Fruit fly (Drosophila melanogaster) Kc167 (cell line): ENCODE results near the gene brk.

ENCODE experiments used
- Myc ChIP-seq: fragments of >200 bp; optimal IDR thresholded peaks from 2 replicates; lab custom pipeline; 2017; ENCODE audit warnings: missing external identifiers
- Sin3A ChIP-seq: fragments of >200 bp; optimal IDR thresholded peaks from 2 replicates; lab custom pipeline; 2018; ENCODE audit warnings: missing external identifiers
- h ChIP-seq: fragments of >200 bp; optimal IDR thresholded peaks from 3 replicates; lab custom pipeline; 2018; ENCODE audit warnings: missing external identifiers
- insv ChIP-seq: fragments of >200 bp; optimal IDR thresholded peaks from 3 replicates; lab custom pipeline; 2018; ENCODE audit warnings: missing external identifiers
- psq ChIP-seq: fragments of >200 bp; optimal IDR thresholded peaks from 2 replicates; lab custom pipeline; 2017; ENCODE audit warnings: missing external identifiers
- ttk ChIP-seq: sonication (Bioruptor generic); optimal IDR thresholded peaks from 2 replicates; lab custom pipeline; 2017; ENCODE audit warnings: missing external identifiers

Gene brk

DNA sequence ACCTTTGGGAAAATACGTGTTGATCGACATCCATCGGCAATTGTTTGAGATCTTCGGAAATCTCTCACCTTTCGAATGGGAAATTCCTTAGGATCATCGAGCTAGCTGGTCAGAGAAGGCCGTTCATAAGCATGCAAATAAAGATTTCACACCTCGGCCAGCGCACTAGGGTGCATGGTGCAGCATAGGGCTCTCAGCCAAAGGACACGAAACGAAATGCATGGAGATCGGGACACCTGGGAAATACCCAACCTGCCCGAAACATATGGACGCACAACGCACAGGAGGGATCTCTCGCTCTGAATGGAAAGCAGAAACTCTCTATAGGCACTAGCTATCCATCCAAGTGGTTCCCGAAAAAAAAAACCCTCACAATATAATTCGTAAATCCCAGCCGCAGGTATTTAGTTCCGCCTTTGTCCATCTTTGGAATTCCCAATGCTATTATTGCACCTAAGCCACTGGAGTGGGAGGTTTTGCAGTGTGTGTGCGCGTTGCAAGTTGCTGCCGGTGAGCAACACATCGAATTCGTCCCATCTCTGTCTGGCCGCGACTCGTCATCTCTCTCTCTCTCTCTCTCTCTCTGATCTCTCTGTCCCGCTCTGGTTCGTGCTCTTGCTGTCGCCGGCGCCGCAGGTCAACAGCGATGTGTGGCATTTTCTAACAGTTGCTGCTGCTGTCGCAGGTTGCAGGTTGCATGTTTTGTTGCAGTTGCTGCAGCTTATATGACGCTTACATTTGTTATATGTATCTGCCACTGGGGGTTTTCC is 12.9 kb downstream of the brk start:
- no peak for TF ChIP-seq Myc (lab: Kevin White, UChicago)
- TF ChIP-seq ttk (lab: Kevin White, UChicago), result no peak
- TF ChIP-seq insv (lab: Kevin White, UChicago), result no peak
- no peak for TF ChIP-seq psq
- no peak for TF ChIP-seq h (lab: Kevin White, UChicago)
- TF ChIP-seq Sin3A (lab: Kevin White, UChicago), result no peak

- TF ChIP-seq psq (no peak), ttk (lab: Kevin White, UChicago) (no peak), h (lab: Kevin White, UChicago) (no peak), insv (lab: Kevin White, UChicago) (no peak), Myc (lab: Kevin White, UChicago) (no peak), Sin3A (lab: Kevin White, UChicago) (no peak)
Measured at dm6 chrX:7321829-7322228, 14.1 kb downstream of the brk start.

- TF ChIP-seq Myc (lab: Kevin White, UChicago) (no peak), psq (no peak), Sin3A (lab: Kevin White, UChicago) (no peak), insv (lab: Kevin White, UChicago) (no peak), ttk (lab: Kevin White, UChicago) (no peak), h (lab: Kevin White, UChicago) (no peak)
Measured at dm6 chrX:7323649-7324511, 16.1 kb downstream of the brk start, which contains the start of the genes Atg5 and Dok. Gene Atg5, minus strand, starts transcription at chrX:7323770. Gene Dok, plus strand, starts transcription at chrX:7324214.

dm6 chrX:7324816-7325246 is 17.1 kb downstream of the brk start:
- TF ChIP-seq psq (no peak), Myc (lab: Kevin White, UChicago) (no peak), h (lab: Kevin White, UChicago) (no peak), insv (lab: Kevin White, UChicago) (no peak), Sin3A (lab: Kevin White, UChicago) (no peak), ttk (lab: Kevin White, UChicago) (no peak)

- TF ChIP-seq ttk (lab: Kevin White, UChicago) (no peak), insv (lab: Kevin White, UChicago) (no peak), Sin3A (lab: Kevin White, UChicago) (no peak), Myc (lab: Kevin White, UChicago) (no peak), h (lab: Kevin White, UChicago) (no peak), psq (no peak)
Measured at dm6 chrX:7328746-7329145, 21.0 kb downstream of the brk start, which contains the start of gene Acsf3. Gene Acsf3, plus strand, starts transcription at chrX:7329046.

DNA sequence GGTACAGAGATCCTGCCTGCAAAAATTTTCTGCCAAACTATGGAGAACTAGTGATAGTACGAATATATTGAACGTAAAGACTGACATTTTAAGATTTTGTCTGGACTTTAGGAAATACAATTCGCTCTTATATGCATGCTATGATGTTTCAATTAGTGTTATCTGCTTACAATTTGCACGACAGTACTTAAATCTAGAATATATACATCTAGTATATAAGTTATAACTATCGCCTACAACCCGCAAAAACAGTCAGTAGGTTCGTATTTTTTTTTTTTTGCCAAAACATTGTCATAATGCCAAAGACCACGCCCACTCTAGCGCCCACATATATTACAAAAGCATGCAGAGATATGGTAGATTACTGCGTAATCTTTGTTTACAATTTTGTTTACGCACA is 24.4 kb downstream of the brk start, which contains the start of gene CG42780:
Gene CG42780 (minus strand): TSS at position 101 of the 400 bp plus-strand sequence.
- TF ChIP-seq Sin3A (lab: Kevin White, UChicago) (no peak), h (lab: Kevin White, UChicago) (no peak), insv (lab: Kevin White, UChicago) (no peak), ttk (lab: Kevin White, UChicago) (no peak), psq (no peak), Myc (lab: Kevin White, UChicago) (no peak)

DNA sequence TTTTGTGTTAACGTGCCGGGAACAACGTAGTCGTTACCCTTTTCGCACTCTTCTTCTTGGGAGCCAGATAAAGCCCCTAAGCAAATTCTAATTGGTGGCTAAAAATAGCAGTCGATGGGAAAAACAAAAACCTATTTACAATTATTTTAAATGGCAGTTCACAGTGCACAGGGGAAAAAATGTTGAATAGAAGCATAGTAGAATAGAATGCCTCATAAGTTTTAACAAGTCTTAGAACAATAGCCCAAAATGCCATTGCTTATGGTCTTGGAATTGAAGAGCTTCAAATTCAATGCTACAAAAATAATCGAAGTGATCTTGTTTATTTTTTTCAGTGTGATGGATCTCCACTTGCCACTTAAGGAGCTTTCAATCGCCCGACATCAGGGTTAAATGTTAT is 24.8 kb downstream of the brk start:
- TF ChIP-seq psq (no peak), Myc (lab: Kevin White, UChicago) (no peak), insv (lab: Kevin White, UChicago) (no peak), ttk (lab: Kevin White, UChicago) (no peak), Sin3A (lab: Kevin White, UChicago) (no peak), h (lab: Kevin White, UChicago) (no peak)

dm6 chrX:7333298-7333743 is 25.6 kb downstream of the brk start:
- TF ChIP-seq insv (lab: Kevin White, UChicago) (no peak), h (lab: Kevin White, UChicago) (no peak), psq (no peak), Myc (lab: Kevin White, UChicago) (no peak), Sin3A (lab: Kevin White, UChicago) (no peak), ttk (lab: Kevin White, UChicago) (no peak)

dm6 chrX:7333858-7334800 is 26.4 kb downstream of the brk start:
- TF ChIP-seq h (lab: Kevin White, UChicago) (no peak), Myc (lab: Kevin White, UChicago) (no peak), psq (no peak), insv (lab: Kevin White, UChicago) (no peak), Sin3A (lab: Kevin White, UChicago) (no peak), ttk (lab: Kevin White, UChicago) (no peak)

- TF ChIP-seq Sin3A (lab: Kevin White, UChicago) (no peak), Myc (lab: Kevin White, UChicago) (no peak), h (lab: Kevin White, UChicago) (no peak), insv (lab: Kevin White, UChicago) (no peak), psq (no peak), ttk (lab: Kevin White, UChicago) (no peak)
Measured at dm6 chrX:7334801-7335176, 27.1 kb downstream of the brk start.
